Fruit fly (Drosophila melanogaster) whole organism, embryonic: ENCODE results near the gene CG10116.

ENCODE experiments used
- Aef1 ChIP-seq: fragments of 200-800 bp; sonication (Bioruptor generic); IDR thresholded peaks from 3 replicates; pipeline ENCODE4 v1.3.6; 2022; ENCODE audit warnings: missing biosample characterization, missing genetic modification characterization
- Antp ChIP-seq: fragments of 200-800 bp; sonication (Bioruptor generic); optimal IDR thresholded peaks from 3 replicates; lab custom pipeline; 2016; ENCODE audit warnings: missing biosample characterization, missing genetic modification characterization
- CG10321 ChIP-seq: fragments of 200-800 bp; sonication (Bioruptor generic); IDR thresholded peaks from 2 replicates; pipeline ENCODE4 v1.3.6; 2022; ENCODE audit warnings: missing biosample characterization, missing genetic modification characterization
- CG10565 ChIP-seq: fragments of 200-800 bp; sonication (Bioruptor generic); optimal IDR thresholded peaks from 3 replicates; lab custom pipeline; 2016; ENCODE audit warnings: missing biosample characterization, mild to moderate bottlenecking, missing genetic modification characterization
- CG11398 ChIP-seq: fragments of 200-800 bp; sonication (Bioruptor generic); optimal IDR thresholded peaks from 2 replicates; lab custom pipeline; 2016; ENCODE audit warnings: missing biosample characterization, missing genetic modification characterization
- CG12219 ChIP-seq: fragments of 200-800 bp; sonication (Bioruptor generic); optimal IDR thresholded peaks from 3 replicates; lab custom pipeline; 2018; ENCODE audit warnings: missing biosample characterization, mild to moderate bottlenecking, missing genetic modification characterization
- CG1233 ChIP-seq: fragments of 200-800 bp; sonication (Bioruptor generic); optimal IDR thresholded peaks from 4 replicates; lab custom pipeline; 2018; ENCODE audit warnings: missing biosample characterization, mild to moderate bottlenecking, missing genetic modification characterization
- CG12769 ChIP-seq: fragments of 200-800 bp; sonication (Bioruptor generic); optimal IDR thresholded peaks from 2 replicates; lab custom pipeline; 2019; ENCODE audit warnings: missing biosample characterization, mild to moderate bottlenecking, missing genetic modification characterization, moderate library complexity
- CG13424 ChIP-seq: fragments of 200-800 bp; sonication (Bioruptor generic); optimal IDR thresholded peaks from 2 replicates; lab custom pipeline; 2019; ENCODE audit warnings: missing biosample characterization, mild to moderate bottlenecking, missing genetic modification characterization, moderate library complexity
- CG14014 ChIP-seq: fragments of 200-800 bp; sonication (Bioruptor generic); IDR thresholded peaks from 2 replicates; pipeline ENCODE4 v1.3.6; 2022; ENCODE audit warnings: missing biosample characterization, missing genetic modification characterization
- CG1603 ChIP-seq: fragments of 200-800 bp; sonication (Bioruptor generic); optimal IDR thresholded peaks from 2 replicates; lab custom pipeline; 2019; ENCODE audit warnings: missing biosample characterization, mild to moderate bottlenecking, missing genetic modification characterization, moderate library complexity
- CG16779 ChIP-seq: fragments of 200-800 bp; sonication (Bioruptor generic); IDR thresholded peaks from 2 replicates; pipeline ENCODE4 v1.3.6; 2022; ENCODE audit warnings: missing biosample characterization, missing genetic modification characterization
- CG17359 ChIP-seq: fragments of 200-800 bp; sonication (Bioruptor generic); optimal IDR thresholded peaks from 3 replicates; lab custom pipeline; 2018; ENCODE audit warnings: missing biosample characterization, mild to moderate bottlenecking, missing genetic modification characterization, moderate library complexity
- CG17361 ChIP-seq: fragments of 200-800 bp; sonication (Bioruptor generic); IDR thresholded peaks from 3 replicates; pipeline ENCODE4 v1.3.6; 2022; ENCODE audit warnings: missing biosample characterization, missing genetic modification characterization
- CG18262 ChIP-seq: fragments of 200-800 bp; optimal IDR thresholded peaks from 3 replicates; lab custom pipeline; 2019; ENCODE audit warnings: missing biosample characterization, mild to moderate bottlenecking, missing genetic modification characterization, moderate library complexity
- CG31441 ChIP-seq: fragments of 200-800 bp; sonication (Bioruptor generic); IDR thresholded peaks from 2 replicates; pipeline ENCODE4 v1.3.6; 2022; ENCODE audit warnings: missing biosample characterization, missing genetic modification characterization
- CG33213 ChIP-seq: fragments of 200-800 bp; sonication (Bioruptor generic); optimal IDR thresholded peaks from 3 replicates; lab custom pipeline; 2016; ENCODE audit warnings: missing biosample characterization, missing genetic modification characterization
- CG6765 ChIP-seq: fragments of 200-800 bp; sonication (Bioruptor generic); optimal IDR thresholded peaks from 3 replicates; lab custom pipeline; 2017; ENCODE audit warnings: missing biosample characterization, mild to moderate bottlenecking, missing genetic modification characterization
- CG6791 ChIP-seq: fragments of 200-800 bp; sonication (Bioruptor generic); IDR thresholded peaks from 3 replicates; pipeline ENCODE4 v1.3.6; 2022; ENCODE audit warnings: missing biosample characterization, missing genetic modification characterization; ENCODE audit not compliant: partially characterized antibody
- CG7357 ChIP-seq: fragments of 200-800 bp; sonication (Bioruptor generic); IDR thresholded peaks from 3 replicates; pipeline ENCODE4 v1.3.6; 2022; ENCODE audit warnings: missing biosample characterization, missing genetic modification characterization
- CG7963 ChIP-seq: fragments of 200-800 bp; sonication (Bioruptor generic); IDR thresholded peaks from 3 replicates; pipeline ENCODE4 v1.3.6; 2022; ENCODE audit warnings: missing biosample characterization, missing genetic modification characterization; ENCODE audit not compliant: partially characterized antibody
- CG8388 ChIP-seq: fragments of 200-800 bp; sonication (Bioruptor generic); optimal IDR thresholded peaks from 2 replicates; lab custom pipeline; 2019; ENCODE audit warnings: missing biosample characterization, mild to moderate bottlenecking, missing genetic modification characterization, moderate library complexity
- CG8478 ChIP-seq: fragments of >200 bp; optimal IDR thresholded peaks from 2 replicates; lab custom pipeline; 2018
- Deaf1 ChIP-seq: fragments of 200-800 bp; optimal IDR thresholded peaks from 3 replicates; lab custom pipeline; 2019; ENCODE audit warnings: missing biosample characterization, mild to moderate bottlenecking, missing genetic modification characterization, moderate library complexity
- Hand ChIP-seq: fragments of 200-800 bp; sonication (Bioruptor generic); optimal IDR thresholded peaks from 2 replicates; lab custom pipeline; 2017; ENCODE audit warnings: mild to moderate bottlenecking, missing biosample characterization, missing genetic modification reagents, missing genetic modification characterization
- YL-1 ChIP-seq: fragments of 200-800 bp; sonication (Bioruptor generic); optimal IDR thresholded peaks from 3 replicates; lab custom pipeline; 2017; ENCODE audit warnings: missing biosample characterization, mild to moderate bottlenecking, missing genetic modification characterization
- ac ChIP-seq: fragments of 200-800 bp; sonication (Bioruptor generic); optimal IDR thresholded peaks from 3 replicates; lab custom pipeline; 2017; ENCODE audit warnings: missing biosample characterization, mild to moderate bottlenecking, missing genetic modification characterization
- aop ChIP-seq: fragments of 200-800 bp; sonication (Bioruptor generic); IDR thresholded peaks from 2 replicates; pipeline ENCODE4 v1.3.6; 2022; ENCODE audit warnings: missing biosample characterization, missing genetic modification characterization
- ato ChIP-seq: fragments of 200-800 bp; sonication (Bioruptor generic); IDR thresholded peaks from 2 replicates; pipeline ENCODE4 v1.3.6; 2022; ENCODE audit warnings: missing biosample characterization, missing genetic modification characterization; ENCODE audit not compliant: partially characterized antibody
- bsh ChIP-seq, 2 experiments: fragments of 200-800 bp; sonication (Bioruptor generic); optimal IDR thresholded peaks; 2 replicates each; lab custom pipeline; 2017 to 2018; ENCODE audit warnings: mild to moderate bottlenecking in 2 of 2, missing biosample characterization in 2 of 2, missing genetic modification characterization in 2 of 2, moderate library complexity in 1 of 2
- caup ChIP-seq: fragments of 200-800 bp; sonication (Bioruptor generic); optimal IDR thresholded peaks from 3 replicates; lab custom pipeline; 2017; ENCODE audit warnings: missing biosample characterization, mild to moderate bottlenecking, missing genetic modification characterization, moderate library complexity; ENCODE audit not compliant: severe bottlenecking
- chinmo ChIP-seq: fragments of 200-800 bp; sonication (Bioruptor generic); IDR thresholded peaks from 4 replicates; pipeline ENCODE4 v1.3.6; 2022; ENCODE audit warnings: missing biosample characterization, missing genetic modification characterization; ENCODE audit not compliant: partially characterized antibody
- dan ChIP-seq: fragments of 200-800 bp; sonication (Bioruptor generic); IDR thresholded peaks from 2 replicates; pipeline ENCODE4 v1.3.6; 2022; ENCODE audit warnings: missing biosample characterization, missing genetic modification characterization
- dmrt11E ChIP-seq: fragments of 200-800 bp; sonication (Bioruptor generic); optimal IDR thresholded peaks from 3 replicates; lab custom pipeline; 2018; ENCODE audit warnings: missing biosample characterization, mild to moderate bottlenecking, missing genetic modification characterization, moderate library complexity
- dmrt99B ChIP-seq: fragments of 200-800 bp; sonication (Bioruptor generic); optimal IDR thresholded peaks from 2 replicates; lab custom pipeline; 2018; ENCODE audit warnings: missing biosample characterization, mild to moderate bottlenecking, missing genetic modification characterization, moderate library complexity
- gem ChIP-seq: fragments of 200-800 bp; sonication (Bioruptor generic); optimal IDR thresholded peaks from 2 replicates; lab custom pipeline; 2019; ENCODE audit warnings: missing biosample characterization, mild to moderate bottlenecking, missing genetic modification characterization, moderate library complexity
- hkb ChIP-seq, 2 experiments: fragments of 200-800 bp in 1 of 2; fragments of >200 bp in 1 of 2; sonication (Bioruptor generic) in 1 of 2; IDR thresholded peaks in 1 of 2; optimal IDR thresholded peaks in 1 of 2; 2 replicates each; pipeline versions ENCODE4 v1.3.6 to Lab custom; 2017 to 2022; ENCODE audit warnings: missing biosample characterization in 1 of 2, missing genetic modification characterization in 1 of 2
- inv ChIP-seq: fragments of 200-800 bp; sonication (Bioruptor generic); IDR thresholded peaks from 2 replicates; pipeline ENCODE4 v1.3.6; 2022; ENCODE audit warnings: missing biosample characterization, missing genetic modification characterization; ENCODE audit not compliant: partially characterized antibody
- jing ChIP-seq: fragments of 200-800 bp; sonication (Bioruptor generic); optimal IDR thresholded peaks from 2 replicates; lab custom pipeline; 2018; ENCODE audit warnings: missing biosample characterization, mild to moderate bottlenecking, missing genetic modification characterization
- kay ChIP-seq: fragments of 200-800 bp; sonication (Bioruptor generic); optimal IDR thresholded peaks from 2 replicates; lab custom pipeline; 2016; ENCODE audit warnings: missing biosample characterization, missing genetic modification characterization
- scrt ChIP-seq: fragments of 200-800 bp; sonication (Bioruptor generic); optimal IDR thresholded peaks from 2 replicates; lab custom pipeline; 2018; ENCODE audit warnings: missing biosample characterization, mild to moderate bottlenecking, missing genetic modification characterization, moderate library complexity
- sd ChIP-seq: fragments of 200-800 bp; sonication (Bioruptor generic); optimal IDR thresholded peaks from 3 replicates; lab custom pipeline; 2018; ENCODE audit warnings: missing biosample characterization, mild to moderate bottlenecking, missing genetic modification characterization, moderate library complexity
- slbo ChIP-seq: fragments of 200-800 bp; sonication (Bioruptor generic); IDR thresholded peaks from 2 replicates; pipeline ENCODE4 v1.3.6; 2022; ENCODE audit warnings: missing biosample characterization, missing genetic modification characterization
- slou ChIP-seq: fragments of 200-800 bp; sonication (Bioruptor generic); optimal IDR thresholded peaks from 3 replicates; lab custom pipeline; 2016; ENCODE audit warnings: missing biosample characterization, missing genetic modification characterization
- sob ChIP-seq: fragments of 200-800 bp; sonication (Bioruptor generic); IDR thresholded peaks from 2 replicates; pipeline ENCODE4 v1.3.6; 2022; ENCODE audit warnings: missing biosample characterization, missing genetic modification characterization
- stc ChIP-seq: fragments of 200-800 bp; sonication (Bioruptor generic); IDR thresholded peaks from 2 replicates; pipeline ENCODE4 v1.3.6; 2022; ENCODE audit warnings: missing biosample characterization, missing genetic modification characterization
- sug ChIP-seq: fragments of 200-800 bp; optimal IDR thresholded peaks from 2 replicates; lab custom pipeline; 2019; ENCODE audit warnings: missing biosample characterization, mild to moderate bottlenecking, missing genetic modification characterization, moderate library complexity
- tap ChIP-seq: fragments of 200-800 bp; optimal IDR thresholded peaks from 3 replicates; lab custom pipeline; 2019; ENCODE audit warnings: missing biosample characterization, mild to moderate bottlenecking, missing genetic modification characterization, moderate library complexity

Gene CG10116

DNA sequence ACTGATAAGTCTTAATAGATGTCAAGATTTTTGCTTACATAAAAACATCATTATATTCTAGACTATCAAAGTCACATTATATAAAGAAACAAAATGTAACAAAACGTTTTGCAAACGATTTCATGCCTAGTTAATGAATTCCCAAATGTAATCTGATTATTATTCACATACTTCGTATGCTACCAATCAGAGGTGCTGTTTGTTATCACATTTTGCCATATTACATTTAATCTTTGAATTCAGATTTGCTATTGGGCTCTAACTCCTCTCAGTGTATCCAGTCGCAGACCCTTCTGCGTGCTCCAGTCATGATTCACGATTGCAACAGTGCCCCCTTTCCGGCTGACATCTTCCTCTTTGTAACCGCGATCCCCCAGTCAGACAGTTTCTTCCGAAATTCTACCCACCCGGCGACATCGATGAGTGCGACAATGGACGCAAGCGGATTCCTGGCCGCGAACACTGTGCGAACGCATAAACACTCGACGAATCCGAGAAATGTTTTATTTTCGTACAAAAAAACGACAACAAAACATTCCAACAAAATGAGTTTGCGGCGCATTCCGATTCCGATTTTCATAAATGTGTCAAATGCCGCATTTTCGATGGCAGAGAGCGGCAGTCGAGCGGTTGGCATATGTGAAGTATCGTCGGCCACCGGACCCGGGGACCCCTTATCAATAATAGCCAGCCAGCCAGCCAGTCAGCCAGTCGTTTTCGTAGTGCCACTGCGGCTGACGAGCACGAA lies 31.3 kb upstream of the CG10116 start (continued):
- TF ChIP-seq dmrt11E (tag; lab: Kevin White, UChicago) (no peak), CG1233 (GFP tag; lab: Kevin White, UChicago) (no peak), CG11398 (no peak), CG10321 (GFP tag; lab: Robert Waterston, UW) (no peak), slou (no peak), sug (tag; lab: Kevin White, UChicago) (peak; percentile 28), sob (GFP tag; lab: Robert Waterston, UW) (0 out of 2 replicates have a peak, but pooled peaks have one; percentile 36), caup (no peak), CG14014 (peak; percentile 35; the same call in 1 of the 2 replicates), chinmo (GFP tag; lab: Robert Waterston, UW) (0 out of 4 replicates have a peak, but pooled peaks have one; percentile 25), stc (GFP tag; lab: Robert Waterston, UW) (0 out of 2 replicates have a peak, but pooled peaks have one; percentile 13), ato (GFP tag; lab: Robert Waterston, UW) (no peak), CG8478 (lab: Kevin White, UChicago) (no peak), CG12769 (peak; percentile 86), kay (GFP tag; lab: Kevin White, UChicago) (peak; percentile 14), CG1603 (tag; lab: Kevin White, UChicago) (no peak), Deaf1 (peak; percentile 55), hkb (optimal IDR thresholded peaks at IDR 0.05; lab: Kevin White, UChicago) (no peak), hkb (GFP tag; IDR thresholded peaks at IDR 0.05; lab: Robert Waterston, UW) (no peak), aop (GFP tag; lab: Robert Waterston, UW) (no peak), YL-1 (no peak), bsh (GFP tag; optimal IDR thresholded peaks at IDR 0.05; lab: Kevin White, UChicago) (no peak), CG31441 (GFP tag; lab: Robert Waterston, UW) (no peak), slbo (GFP tag; lab: Robert Waterston, UW) (peak; percentile 39; the same call in 1 of the 2 replicates), CG13424 (tag; lab: Kevin White, UChicago) (no peak), CG7357 (GFP tag; lab: Robert Waterston, UW) (0 out of 3 replicates have a peak, but pooled peaks have one; percentile 25), Aef1 (GFP tag; lab: Robert Waterston, UW) (no peak), dan (no peak), CG16779 (GFP tag; lab: Robert Waterston, UW) (peak; percentile 33; the same call in 1 of the 2 replicates), dmrt99B (tag; lab: Kevin White, UChicago) (peak; percentile 15), CG17361 (GFP tag; lab: Robert Waterston, UW) (no peak), CG6791 (GFP tag; lab: Robert Waterston, UW) (no peak), inv (GFP tag; lab: Robert Waterston, UW) (no peak), CG6765 (GFP tag; lab: Kevin White, UChicago) (no peak), scrt (GFP tag; lab: Kevin White, UChicago) (no peak), Hand (no peak), CG8388 (GFP tag; lab: Kevin White, UChicago) (peak; percentile 88), CG12219 (GFP tag; lab: Kevin White, UChicago) (no peak), CG10565 (GFP tag; lab: Kevin White, UChicago) (no peak), CG33213 (GFP tag; lab: Kevin White, UChicago) (no peak), tap (peak; percentile 18), CG7963 (GFP tag; lab: Robert Waterston, UW) (no peak), sd (tag; lab: Kevin White, UChicago) (peak; percentile 97), CG18262 (tag; lab: Kevin White, UChicago) (peak; percentile 13), CG17359 (tag; lab: Kevin White, UChicago) (peak; percentile 12), gem (peak; percentile 9), jing (no peak), ac (GFP tag; lab: Kevin White, UChicago) (no peak), Antp (GFP tag; lab: Kevin White, UChicago) (peak; percentile 4)
